Fruit fly (Drosophila melanogaster) whole organism, embryonic: ENCODE measurements around the gene Ir31a.
A peak's percentile ranks its signal among the peaks of the same experiment; 100 is the strongest.

Source experiments
- Ada2b ChIP-seq: fragments of 200-800 bp; sonication (Bioruptor generic); IDR thresholded peaks from 2 replicates; pipeline ENCODE4 v1.3.6; 2022; ENCODE audit warnings: missing biosample characterization, missing genetic modification characterization
- Aef1 ChIP-seq: fragments of 200-800 bp; sonication (Bioruptor generic); IDR thresholded peaks from 3 replicates; pipeline ENCODE4 v1.3.6; 2022; ENCODE audit warnings: missing biosample characterization, missing genetic modification characterization
- Atf6 ChIP-seq: fragments of 200-800 bp; sonication (Bioruptor generic); IDR thresholded peaks from 2 replicates; pipeline ENCODE4 v1.3.6; 2022; ENCODE audit warnings: missing biosample characterization, missing genetic modification characterization
- Bteb2 ChIP-seq: fragments of 200-800 bp; sonication (Bioruptor generic); optimal IDR thresholded peaks from 2 replicates; lab custom pipeline; 2016; ENCODE audit warnings: missing biosample characterization, missing genetic modification characterization
- CG1024 ChIP-seq: fragments of 200-800 bp; sonication (Bioruptor generic); IDR thresholded peaks from 2 replicates; pipeline ENCODE4 v1.3.6; 2022; ENCODE audit warnings: missing biosample characterization, missing genetic modification characterization
- CG10565 ChIP-seq: fragments of 200-800 bp; sonication (Bioruptor generic); optimal IDR thresholded peaks from 3 replicates; lab custom pipeline; 2016; ENCODE audit warnings: missing biosample characterization, mild to moderate bottlenecking, missing genetic modification characterization
- CG12071 ChIP-seq: fragments of 200-800 bp; sonication (Bioruptor generic); optimal IDR thresholded peaks from 3 replicates; lab custom pipeline; 2018; ENCODE audit warnings: missing biosample characterization, mild to moderate bottlenecking, missing genetic modification characterization
- CG12236 ChIP-seq: fragments of 200-800 bp; sonication (Bioruptor generic); optimal IDR thresholded peaks from 2 replicates; lab custom pipeline; 2016; ENCODE audit warnings: missing biosample characterization, missing genetic modification characterization
- CG17328 ChIP-seq: fragments of 200-800 bp; sonication (Bioruptor generic); IDR thresholded peaks from 2 replicates; pipeline ENCODE4 v1.3.6; 2022; ENCODE audit warnings: missing biosample characterization, missing genetic modification characterization
- CG17385 ChIP-seq: fragments of 200-800 bp; sonication (Bioruptor generic); optimal IDR thresholded peaks from 3 replicates; lab custom pipeline; 2018; ENCODE audit warnings: missing biosample characterization, mild to moderate bottlenecking, missing genetic modification characterization
- CG17829 ChIP-seq: fragments of 200-800 bp; optimal IDR thresholded peaks from 2 replicates; lab custom pipeline; 2019; ENCODE audit warnings: missing biosample characterization, mild to moderate bottlenecking, missing genetic modification characterization, moderate library complexity
- CG2116 ChIP-seq: fragments of 200-800 bp; sonication (Bioruptor generic); optimal IDR thresholded peaks from 3 replicates; lab custom pipeline; 2018; ENCODE audit warnings: missing biosample characterization, mild to moderate bottlenecking, missing genetic modification characterization
- CG2889 ChIP-seq: fragments of 200-800 bp; sonication (Bioruptor generic); IDR thresholded peaks from 3 replicates; pipeline ENCODE4 v1.3.6; 2022; ENCODE audit warnings: missing biosample characterization, missing genetic modification characterization
- CG3163 ChIP-seq: fragments of 200-800 bp; sonication (Bioruptor generic); optimal IDR thresholded peaks from 3 replicates; lab custom pipeline; 2016; ENCODE audit warnings: missing biosample characterization, missing genetic modification characterization
- CG3281 ChIP-seq: fragments of 200-800 bp; sonication (Bioruptor generic); optimal IDR thresholded peaks from 3 replicates; lab custom pipeline; 2017; ENCODE audit warnings: missing biosample characterization, mild to moderate bottlenecking, missing genetic modification characterization
- CG42726 ChIP-seq: fragments of 200-800 bp; sonication (Bioruptor generic); IDR thresholded peaks from 2 replicates; pipeline ENCODE4 v1.3.6; 2022; ENCODE audit warnings: missing biosample characterization, missing genetic modification characterization; ENCODE audit not compliant: partially characterized antibody
- CG5180 ChIP-seq: fragments of 200-800 bp; sonication (Bioruptor generic); optimal IDR thresholded peaks from 3 replicates; lab custom pipeline; 2017; ENCODE audit warnings: missing biosample characterization, missing genetic modification characterization, mild to moderate bottlenecking, moderate library complexity, missing genetic modification reagents
- CG8290 ChIP-seq, 3 experiments: fragments of 200-800 bp; sonication (Bioruptor generic); optimal IDR thresholded peaks; 2 replicates each; lab custom pipeline; 2016 to 2019; ENCODE audit warnings: missing biosample characterization in 3 of 3, missing genetic modification characterization in 3 of 3, mild to moderate bottlenecking in 2 of 3, moderate library complexity in 1 of 3
- CG9876 ChIP-seq: fragments of 200-800 bp; sonication (Bioruptor generic); optimal IDR thresholded peaks from 2 replicates; lab custom pipeline; 2016; ENCODE audit warnings: missing biosample characterization, missing genetic modification characterization
- CoRest ChIP-seq: fragments of 200-800 bp; sonication (Bioruptor generic); optimal IDR thresholded peaks from 3 replicates; lab custom pipeline; 2018; ENCODE audit warnings: missing biosample characterization, mild to moderate bottlenecking, missing genetic modification characterization, moderate library complexity
- Dad ChIP-seq: fragments of 200-800 bp; sonication (Bioruptor generic); optimal IDR thresholded peaks from 3 replicates; lab custom pipeline; 2016; ENCODE audit warnings: missing biosample characterization, missing genetic modification characterization
- Dll ChIP-seq: fragments of 200-800 bp; sonication (Bioruptor generic); IDR thresholded peaks from 4 replicates; pipeline ENCODE4 v1.3.6; 2022; ENCODE audit warnings: missing biosample characterization, missing genetic modification characterization; ENCODE audit not compliant: partially characterized antibody
- Eip74EF ChIP-seq, 2 experiments: fragments of 200-800 bp in 1 of 2; fragments of >200 bp in 1 of 2; sonication (Bioruptor generic) in 1 of 2; optimal IDR thresholded peaks; 2 replicates each; lab custom pipeline; 2017 to 2019; ENCODE audit warnings: missing biosample characterization in 2 of 2, missing genetic modification characterization in 2 of 2, mild to moderate bottlenecking in 1 of 2, moderate library complexity in 1 of 2
- Ets65A ChIP-seq: fragments of 200-800 bp; sonication (Bioruptor generic); peaks from one replicate; lab custom pipeline; 2016; ENCODE audit warnings: missing biosample characterization, missing genetic modification characterization
- H2.0 ChIP-seq: fragments of 200-800 bp; sonication (Bioruptor generic); IDR thresholded peaks from 2 replicates; pipeline ENCODE4 v1.3.6; 2022; ENCODE audit warnings: missing biosample characterization, missing genetic modification characterization
- Hr3 ChIP-seq: fragments of 200-800 bp; sonication (Bioruptor generic); optimal IDR thresholded peaks from 3 replicates; lab custom pipeline; 2016; ENCODE audit warnings: missing biosample characterization, missing genetic modification characterization
- Ravus ChIP-seq: fragments of 200-800 bp; sonication (Bioruptor generic); IDR thresholded peaks from 2 replicates; pipeline ENCODE4 v1.3.6; 2022; ENCODE audit warnings: missing biosample characterization, missing genetic modification characterization
- Scr ChIP-seq: fragments of 200-800 bp; sonication (Bioruptor generic); IDR thresholded peaks from 2 replicates; pipeline ENCODE4 v1.3.6; 2022; ENCODE audit warnings: missing biosample characterization, missing genetic modification characterization; ENCODE audit not compliant: partially characterized antibody
- Side ChIP-seq: fragments of 200-800 bp; sonication (Bioruptor generic); optimal IDR thresholded peaks from 2 replicates; lab custom pipeline; 2016; ENCODE audit warnings: missing biosample characterization, missing genetic modification characterization
- TFAM ChIP-seq: fragments of 200-800 bp; sonication (Bioruptor generic); optimal IDR thresholded peaks from 2 replicates; lab custom pipeline; 2017; ENCODE audit warnings: missing biosample characterization, missing genetic modification characterization, inconsistent platforms
- Tbp ChIP-seq: fragments of >200 bp; optimal IDR thresholded peaks from 2 replicates; lab custom pipeline; 2018; ENCODE audit warnings: missing biosample characterization, missing genetic modification characterization
- abd-A ChIP-seq: fragments of 200-800 bp; sonication (Bioruptor generic); optimal IDR thresholded peaks from 3 replicates; lab custom pipeline; 2019; ENCODE audit warnings: missing biosample characterization, mild to moderate bottlenecking, missing genetic modification characterization, moderate library complexity
- ara ChIP-seq: fragments of 200-800 bp; sonication (Bioruptor generic); IDR thresholded peaks from 2 replicates; pipeline ENCODE4 v1.3.6; 2022; ENCODE audit warnings: missing biosample characterization, missing genetic modification characterization
- bsh ChIP-seq, 2 experiments: fragments of 200-800 bp; sonication (Bioruptor generic); optimal IDR thresholded peaks; 2 replicates each; lab custom pipeline; 2017 to 2018; ENCODE audit warnings: mild to moderate bottlenecking in 2 of 2, missing biosample characterization in 2 of 2, missing genetic modification characterization in 2 of 2, moderate library complexity in 1 of 2
- btn ChIP-seq: fragments of 200-800 bp; sonication (Bioruptor generic); optimal IDR thresholded peaks from 2 replicates; lab custom pipeline; 2016; ENCODE audit warnings: missing biosample characterization, missing genetic modification characterization
- ci ChIP-seq: fragments of 200-800 bp; sonication (Bioruptor generic); IDR thresholded peaks from 3 replicates; pipeline ENCODE4 v1.3.6; 2022; ENCODE audit warnings: missing biosample characterization, missing genetic modification characterization
- dpn ChIP-seq, 2 experiments: fragments of 200-800 bp; sonication (Bioruptor generic); optimal IDR thresholded peaks; 3 replicates each; lab custom pipeline; 2016; ENCODE audit warnings: missing biosample characterization in 2 of 2, missing genetic modification characterization in 2 of 2
- ewg ChIP-seq: fragments of 200-800 bp; sonication (Bioruptor generic); optimal IDR thresholded peaks from 3 replicates; lab custom pipeline; 2017; ENCODE audit warnings: mild to moderate bottlenecking, missing biosample characterization, missing genetic modification reagents, missing genetic modification characterization
- hbn ChIP-seq: fragments of 200-800 bp; sonication (Bioruptor generic); IDR thresholded peaks from 2 replicates; pipeline ENCODE4 v1.3.6; 2022; ENCODE audit warnings: missing biosample characterization, missing genetic modification characterization; ENCODE audit not compliant: partially characterized antibody
- luna ChIP-seq: fragments of 200-800 bp; sonication (Bioruptor generic); optimal IDR thresholded peaks from 2 replicates; lab custom pipeline; 2016; ENCODE audit warnings: missing biosample characterization, missing genetic modification characterization
- pho ChIP-seq: fragments of 200-800 bp; sonication (Bioruptor generic); optimal IDR thresholded peaks from 2 replicates; lab custom pipeline; 2016; ENCODE audit warnings: missing biosample characterization, missing genetic modification characterization
- pzg ChIP-seq: fragments of 200-800 bp; sonication (Bioruptor generic); optimal IDR thresholded peaks from 3 replicates; lab custom pipeline; 2018; ENCODE audit warnings: missing biosample characterization, mild to moderate bottlenecking, missing genetic modification characterization, moderate library complexity
- seq ChIP-seq: fragments of 200-800 bp; sonication (Bioruptor generic); IDR thresholded peaks from 2 replicates; pipeline ENCODE4 v1.3.6; 2022; ENCODE audit warnings: missing biosample characterization, missing genetic modification characterization
- slbo ChIP-seq: fragments of 200-800 bp; sonication (Bioruptor generic); IDR thresholded peaks from 2 replicates; pipeline ENCODE4 v1.3.6; 2022; ENCODE audit warnings: missing biosample characterization, missing genetic modification characterization
- sob ChIP-seq: fragments of 200-800 bp; sonication (Bioruptor generic); IDR thresholded peaks from 2 replicates; pipeline ENCODE4 v1.3.6; 2022; ENCODE audit warnings: missing biosample characterization, missing genetic modification characterization
- stwl ChIP-seq: fragments of 200-800 bp; sonication (Bioruptor generic); optimal IDR thresholded peaks from 3 replicates; lab custom pipeline; 2018; ENCODE audit warnings: missing biosample characterization, mild to moderate bottlenecking, missing genetic modification characterization, moderate library complexity
- tx ChIP-seq: fragments of 200-800 bp; sonication (Bioruptor generic); optimal IDR thresholded peaks from 2 replicates; lab custom pipeline; 2016; ENCODE audit warnings: missing biosample characterization, missing genetic modification characterization

Gene Ir31a

dm6 chr2L:10413251-10414127, 8.1 kb downstream of the Ir31a start, which contains the start of the genes CG5355 and Klp31E (continued):
- TF ChIP-seq hbn (GFP tag; lab: Robert Waterston, UW) (peak; percentile 80), Dll (GFP tag; lab: Robert Waterston, UW) (peak; percentile 80), Scr (peak; percentile 81), seq (GFP tag; lab: Robert Waterston, UW) (0 out of 2 replicates have a peak, but pooled peaks have one; percentile 8), Ravus (GFP tag; lab: Robert Waterston, UW) (no peak), CG3281 (GFP tag; lab: Kevin White, UChicago) (peak; percentile 64), Side (peak; percentile 42), abd-A (tag; lab: Kevin White, UChicago) (no peak), btn (GFP tag; lab: Kevin White, UChicago) (no peak), Eip74EF (GFP tag; optimal IDR thresholded peaks at IDR 0.05; lab: Kevin White, UChicago) (no peak), CoRest (tag; lab: Kevin White, UChicago) (peak; percentile 89), Tbp (GFP tag; lab: Kevin White, UChicago) (no peak), slbo (peak; percentile 81), dpn (GFP tag; optimal IDR thresholded peaks at IDR 0.05; lab: Kevin White, UChicago) (peak; percentile 37 to 41), CG12071 (GFP tag; lab: Kevin White, UChicago) (no peak), CG5180 (GFP tag; lab: Kevin White, UChicago) (no peak), CG8290 (GFP tag; optimal IDR thresholded peaks at IDR 0.05; lab: Kevin White, UChicago) (peak; percentile 24), CG8290 (tag; optimal IDR thresholded peaks at IDR 0.05; lab: Kevin White, UChicago) (no peak), CG42726 (GFP tag; lab: Robert Waterston, UW) (no peak), Aef1 (GFP tag; lab: Robert Waterston, UW) (0 out of 3 replicates have a peak, but pooled peaks have one; percentile 26), ewg (GFP tag; lab: Kevin White, UChicago) (peak; percentile 39), Ada2b (GFP tag; lab: Robert Waterston, UW) (0 out of 2 replicates have a peak, but pooled peaks have one; percentile 7), Atf6 (GFP tag; lab: Robert Waterston, UW) (peak; percentile 62), CG2116 (GFP tag; lab: Kevin White, UChicago) (peak; percentile 81), CG17385 (GFP tag; lab: Kevin White, UChicago) (peak; percentile 47), H2.0 (GFP tag; lab: Robert Waterston, UW) (peak; percentile 31), CG17829 (tag; lab: Kevin White, UChicago) (peak; percentile 84), Bteb2 (GFP tag; lab: Kevin White, UChicago) (peak; percentile 6), sob (GFP tag; lab: Robert Waterston, UW) (peak; percentile 64), CG17328 (GFP tag; lab: Robert Waterston, UW) (peak; percentile 8; the same call in 1 of the 2 replicates), pho (GFP tag; lab: Kevin White, UChicago) (peak; percentile 22), ara (GFP tag; lab: Robert Waterston, UW) (peak; percentile 72), CG12236 (GFP tag; lab: Kevin White, UChicago) (no peak), Ets65A (peak; percentile 72), tx (peak; percentile 13), ci (peak; percentile 59; the same call in 2 of the 3 replicates), CG9876 (GFP tag; lab: Kevin White, UChicago) (no peak), TFAM (GFP tag; lab: Kevin White, UChicago) (no peak), CG2889 (GFP tag; lab: Robert Waterston, UW) (no peak), CG1024 (0 out of 2 replicates have a peak, but pooled peaks have one; percentile 27), pzg (GFP tag; lab: Kevin White, UChicago) (peak; percentile 61), stwl (peak; percentile 3), luna (no peak), CG10565 (GFP tag; lab: Kevin White, UChicago) (no peak), bsh (GFP tag; optimal IDR thresholded peaks at IDR 0.05; lab: Kevin White, UChicago) (peak in 1 of 2 experiments; percentile 58), Hr3 (peak; percentile 71), CG3163 (peak; percentile 31), Dad (peak; percentile 32)
